Worm (Caenorhabditis elegans): Measurements from ENCODE around the gene F29B9.1.
A peak's percentile ranks its signal among the peaks of the same experiment; 100 is the strongest.
"Not testable (repeated sequence)": the region's sequence is repeated elsewhere in the genome, so short reads cannot be mapped to it uniquely, and the experiment has no call there.

- not testable (repeated sequence) for TF ChIP-seq fkh-10 (GFP tag; optimal IDR thresholded peaks at IDR 0.05); pag-3 (tag; optimal IDR thresholded peaks at IDR 0.05; ENCODE audit: borderline replicate concordance); pha-4 (tag; optimal IDR thresholded peaks at IDR 0.05); ceh-6 (GFP tag; optimal IDR thresholded peaks at IDR 0.05); odd-2 (tag; optimal IDR thresholded peaks at IDR 0.05); ama-1 (optimal IDR thresholded peaks at IDR 0.05); hlh-30 (tag; optimal IDR thresholded peaks at IDR 0.05; ENCODE audit: insufficient read depth); ceh-18 (tag; optimal IDR thresholded peaks at IDR 0.05); sox-4 (tag; optimal IDR thresholded peaks at IDR 0.05)
- TF ChIP-seq dmd-4 (tag; optimal IDR thresholded peaks at IDR 0.05; ENCODE audit: borderline replicate concordance), result peak; percentile 59
Measured at ce11 chrIV:4702077-4702476, 36.9 kb downstream of the F29B9.1 start.
